Worm (Caenorhabditis elegans): ENCODE results near the gene C18E9.2.

The C18E9.2 gene

DNA sequence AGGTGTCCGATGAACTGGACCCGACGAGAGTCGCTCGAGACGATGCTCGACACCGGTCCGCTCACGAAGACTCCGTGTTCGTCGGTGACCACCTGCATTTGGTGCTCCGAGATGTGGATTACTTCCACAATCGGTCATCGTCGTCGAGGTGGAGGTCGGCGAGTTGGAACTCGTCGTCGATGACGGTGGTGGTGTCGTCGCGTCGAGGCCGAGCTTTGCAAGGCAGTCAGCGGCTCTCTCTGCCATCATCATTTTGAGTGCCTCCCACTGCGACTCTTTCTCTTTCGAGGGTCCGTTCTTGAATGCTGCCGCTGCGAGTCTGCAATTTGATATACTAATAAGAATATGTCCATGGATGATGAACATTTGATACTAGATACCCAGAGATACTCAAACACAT is 42.9 kb downstream of the C18E9.2 start:
- no peak for TF ChIP-seq nhr-25 (tag; optimal IDR thresholded peaks at IDR 0.05)
- no peak for TF ChIP-seq fos-1 (tag; optimal IDR thresholded peaks at IDR 0.05)
- no peak for TF ChIP-seq ztf-11 (tag; optimal IDR thresholded peaks at IDR 0.05)
- TF ChIP-seq ama-1 (optimal IDR thresholded peaks at IDR 0.05), result no peak
- no peak for TF ChIP-seq nhr-23 (tag; optimal IDR thresholded peaks at IDR 0.05)
- no peak for TF ChIP-seq nhr-237 (tag; optimal IDR thresholded peaks at IDR 0.05)
- no peak for TF ChIP-seq peb-1 (tag; optimal IDR thresholded peaks at IDR 0.05)
- TF ChIP-seq snpc-4 (tag; optimal IDR thresholded peaks at IDR 0.05), result no peak
- no peak for TF ChIP-seq nhr-6 (tag; optimal IDR thresholded peaks at IDR 0.05)

DNA sequence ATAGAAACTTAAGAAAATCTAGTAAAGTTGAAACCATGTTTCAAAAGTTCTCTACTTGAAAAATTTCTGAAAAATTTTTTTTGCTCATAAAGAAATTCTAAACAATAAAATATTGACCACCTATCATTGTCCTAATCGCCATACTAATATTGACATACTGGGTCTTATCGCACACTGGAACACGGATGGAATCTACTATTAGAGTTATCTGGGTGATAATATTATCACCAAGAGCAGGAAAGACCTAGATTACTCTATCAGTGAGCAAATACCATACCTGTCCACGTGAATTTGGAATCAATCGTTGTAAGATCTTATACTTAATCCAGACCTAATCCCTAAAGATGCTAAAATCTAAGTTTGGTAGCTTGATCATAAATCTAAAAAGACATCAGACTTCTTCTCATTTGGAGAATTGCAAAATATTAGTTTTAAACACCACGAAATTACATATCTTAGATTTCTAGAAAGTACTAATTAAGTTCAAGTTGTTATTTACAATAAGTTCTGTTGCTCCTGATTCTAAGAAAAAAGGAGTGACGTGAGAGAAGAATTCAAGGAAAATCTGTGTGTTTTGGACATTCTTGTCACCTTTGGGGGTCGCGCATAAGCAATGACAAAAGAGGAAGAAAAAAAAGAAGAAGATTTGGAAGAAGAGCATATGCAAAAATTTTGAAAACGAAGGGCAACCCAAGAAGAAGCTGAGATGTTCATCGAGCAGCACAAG is 45.3 kb downstream of the C18E9.2 start:
- peak; percentile 41 for TF ChIP-seq nhr-21 (tag; optimal IDR thresholded peaks at IDR 0.05)
- TF ChIP-seq lsy-2 (tag; optimal IDR thresholded peaks at IDR 0.05), result peak in 1 of 2 experiments; percentile 12
- TF ChIP-seq nhr-6 (tag; optimal IDR thresholded peaks at IDR 0.05), result no peak
- peak; percentile 4 for TF ChIP-seq Y55F3AM.14 (GFP tag; optimal IDR thresholded peaks at IDR 0.05)

DNA sequence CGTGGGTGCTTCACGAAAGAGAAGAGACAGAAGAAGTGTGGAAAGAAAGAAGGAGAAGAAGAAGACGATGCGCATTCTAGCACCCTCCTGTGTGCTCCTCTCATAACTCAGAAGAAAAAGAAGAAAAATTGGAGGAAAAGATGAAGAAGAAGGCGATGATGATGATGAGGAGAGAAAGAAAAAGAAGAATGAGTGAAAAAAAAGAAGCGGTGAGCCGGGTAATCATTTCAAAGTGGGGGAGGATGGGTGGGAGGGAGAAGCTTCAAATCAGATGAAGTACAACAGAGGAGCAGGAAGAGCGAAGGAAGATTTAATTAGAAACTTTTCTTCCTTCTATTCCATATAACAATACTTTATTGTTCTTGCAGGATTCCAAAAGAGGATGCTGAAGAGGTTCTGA is 45.9 kb downstream of the C18E9.2 start:
- peak; percentile 71 for TF ChIP-seq unc-55 (GFP tag; optimal IDR thresholded peaks at IDR 0.05)
- no peak for TF ChIP-seq lsy-2 (tag; optimal IDR thresholded peaks at IDR 0.05)
- TF ChIP-seq fos-1 (tag; optimal IDR thresholded peaks at IDR 0.05), result no peak
- TF ChIP-seq nhr-129 (tag; optimal IDR thresholded peaks at IDR 0.05), result peak; percentile 23
- no peak for TF ChIP-seq lin-39 (tag; optimal IDR thresholded peaks at IDR 0.05)

DNA sequence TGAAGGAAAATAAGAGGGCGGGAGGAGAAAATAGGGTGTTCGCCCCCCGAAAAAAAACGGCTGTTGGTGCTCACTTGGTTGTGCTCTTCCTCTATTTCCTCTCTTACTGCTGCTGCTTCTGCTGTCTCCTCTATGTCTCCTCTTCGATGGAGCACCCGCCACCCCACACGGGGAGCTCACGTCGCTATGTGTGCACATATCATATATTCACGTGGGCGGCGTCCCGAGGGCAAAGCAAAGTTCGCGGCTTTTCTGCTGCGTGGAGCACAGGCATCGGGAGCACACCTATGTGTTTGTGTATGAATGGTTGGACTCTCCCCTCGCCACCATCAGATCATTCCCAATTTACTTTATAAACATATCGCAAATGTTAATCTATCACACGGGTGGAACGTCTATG is 48.5 kb downstream of the C18E9.2 start:
- TF ChIP-seq nhr-129 (tag; optimal IDR thresholded peaks at IDR 0.05) (peak; percentile 37), lsy-2 (tag; optimal IDR thresholded peaks at IDR 0.05) (peak in 1 of 2 experiments; percentile 24), Y55F3AM.14 (GFP tag; optimal IDR thresholded peaks at IDR 0.05) (no peak), mdl-1 (tag; optimal IDR thresholded peaks at IDR 0.05) (peak in 1 of 2 experiments; percentile 22), F13H6.1 (tag; optimal IDR thresholded peaks at IDR 0.05) (peak; percentile 55), sma-9 (GFP tag; optimal IDR thresholded peaks at IDR 0.05) (peak; percentile 33), sma-9 (tag; optimal IDR thresholded peaks at IDR 0.05) (no peak), nhr-10 (tag; optimal IDR thresholded peaks at IDR 0.05) (no peak), lin-11 (tag; optimal IDR thresholded peaks at IDR 0.05) (peak; percentile 29), C34F6.9 (tag; optimal IDR thresholded peaks at IDR 0.05) (peak; percentile 18)

DNA sequence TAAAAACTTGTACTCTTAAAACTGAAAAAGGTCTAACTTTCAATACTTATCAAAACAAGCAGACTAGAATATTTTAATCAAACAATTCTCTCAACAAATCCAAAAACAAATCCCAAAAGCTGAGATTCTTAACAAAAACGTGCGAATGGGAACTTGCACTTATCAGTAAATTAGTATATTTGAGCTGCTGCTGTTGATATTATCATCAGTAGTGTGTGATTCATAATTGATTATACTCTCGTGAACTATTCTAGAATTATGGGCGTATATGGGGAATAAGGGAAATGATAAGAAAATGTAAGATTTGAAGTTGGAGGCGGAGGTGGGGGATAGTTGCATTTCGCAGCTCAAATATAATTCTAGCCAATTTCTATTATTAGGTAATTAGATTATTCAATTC is 49.4 kb downstream of the C18E9.2 start:
- no peak for TF ChIP-seq mdl-1 (tag; optimal IDR thresholded peaks at IDR 0.05)
- no peak for TF ChIP-seq nhr-21 (tag; optimal IDR thresholded peaks at IDR 0.05)
- TF ChIP-seq fos-1 (tag; optimal IDR thresholded peaks at IDR 0.05), result peak; percentile 74

DNA sequence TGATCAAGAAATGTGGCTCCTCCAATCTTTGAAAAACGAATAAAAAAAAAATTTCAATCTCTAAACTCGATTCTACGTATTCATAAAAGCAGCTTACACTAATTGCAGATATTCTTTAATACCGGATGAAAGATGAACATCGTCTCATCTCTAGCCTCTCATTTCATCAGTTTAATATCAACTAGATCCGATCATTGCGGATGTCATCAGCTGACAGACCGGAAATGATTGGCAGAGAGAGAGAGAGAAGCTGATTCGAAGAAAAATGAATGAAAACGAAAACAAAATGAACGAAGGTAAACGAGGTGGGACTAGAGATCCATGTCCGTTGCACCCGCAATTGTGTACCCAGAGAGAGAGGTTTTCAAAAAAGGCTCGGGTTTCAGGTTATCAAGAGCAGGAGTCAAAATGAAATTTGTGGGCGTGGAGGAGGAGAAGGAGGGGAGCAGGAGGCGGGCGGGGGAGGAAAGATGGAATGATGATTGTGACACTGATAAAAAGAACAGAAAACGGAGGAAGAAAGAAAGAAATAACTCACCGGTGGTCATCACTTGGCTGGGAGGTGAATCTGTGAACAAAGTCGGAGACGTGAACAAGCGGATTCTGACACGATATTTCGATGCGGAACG is 50.2 kb downstream of the C18E9.2 start:
- TF ChIP-seq sma-9 (GFP tag; optimal IDR thresholded peaks at IDR 0.05) (peak; percentile 46), sma-9 (tag; optimal IDR thresholded peaks at IDR 0.05) (no peak), egl-27 (tag; optimal IDR thresholded peaks at IDR 0.05) (no peak), lin-39 (tag; optimal IDR thresholded peaks at IDR 0.05) (no peak), lin-11 (tag; optimal IDR thresholded peaks at IDR 0.05) (no peak), fos-1 (tag; optimal IDR thresholded peaks at IDR 0.05) (peak; percentile 15), aly-2 (tag; optimal IDR thresholded peaks at IDR 0.05) (no peak), F13H6.1 (tag; optimal IDR thresholded peaks at IDR 0.05) (peak; percentile 4)
